Worm (Caenorhabditis elegans): Measurements from ENCODE around the gene nep-5.

DNA sequence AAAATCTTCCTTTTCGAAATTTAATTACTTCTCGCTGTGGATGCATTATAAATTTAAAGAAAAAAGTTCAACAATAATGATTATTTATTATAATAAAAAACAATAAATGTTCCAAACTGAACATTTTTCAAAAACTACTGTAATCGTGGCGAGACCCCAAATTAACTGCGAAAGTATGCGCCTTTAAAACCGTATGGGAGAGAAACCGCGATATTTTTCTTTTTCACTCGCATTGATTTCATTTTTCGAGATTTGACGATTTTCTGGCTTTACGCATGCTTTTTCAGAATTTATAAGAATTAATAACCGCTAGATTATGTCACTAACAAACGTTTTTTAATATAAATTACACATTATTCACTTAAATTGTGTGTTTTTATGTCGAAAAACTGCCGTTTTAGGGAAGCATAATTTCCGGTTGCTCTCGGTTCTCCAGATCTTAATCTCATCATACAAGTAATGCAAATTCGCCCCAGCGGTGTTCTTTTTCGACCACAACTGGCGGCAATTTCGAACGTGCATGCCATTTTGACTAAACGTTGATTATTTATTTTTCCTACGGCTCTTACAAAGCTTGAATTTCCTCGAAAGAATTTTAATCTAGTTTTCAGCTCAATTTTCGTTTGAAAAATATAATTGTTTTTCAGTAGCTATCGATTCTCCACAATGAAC is 13.2 kb downstream of the nep-5 start, which contains the start of gene F12A10.8:
- TF ChIP-seq him-1 (tag; optimal IDR thresholded peaks at IDR 0.05) (no peak), W03F9.2 (tag; optimal IDR thresholded peaks at IDR 0.05) (no peak), dao-5 (tag; optimal IDR thresholded peaks at IDR 0.05) (no peak)
